Worm (Caenorhabditis elegans): ENCODE data around the gene rsr-2.

ce11 chrII:12186726-12187125, 38.4 kb upstream of the rsr-2 start:
- no peak for TF ChIP-seq F13C5.2 (tag; optimal IDR thresholded peaks at IDR 0.05)
- TF ChIP-seq ama-1 (optimal IDR thresholded peaks at IDR 0.05), result no peak
- TF ChIP-seq tbx-37 (GFP tag; conservative IDR thresholded peaks at IDR 0.05), result no peak
- TF ChIP-seq flt-1 (GFP tag; IDR thresholded peaks at IDR 0.05), result no peak
- TF ChIP-seq tra-4 (tag; optimal IDR thresholded peaks at IDR 0.05), result no peak
- TF ChIP-seq hnd-1 (tag; optimal IDR thresholded peaks at IDR 0.05), result no peak
- TF ChIP-seq ceh-36 (tag; optimal IDR thresholded peaks at IDR 0.05), result no peak
- TF ChIP-seq hmg-4 (GFP tag; optimal IDR thresholded peaks at IDR 0.05), result no peak
- TF ChIP-seq ets-7 (tag; optimal IDR thresholded peaks at IDR 0.05), result no peak
- TF ChIP-seq hmbx-1 (tag; optimal IDR thresholded peaks at IDR 0.05), result no peak
- no peak for TF ChIP-seq B0310.2 (tag; optimal IDR thresholded peaks at IDR 0.05)
